Fruit fly (Drosophila melanogaster) whole organism, embryonic: Measurements from ENCODE around the gene Pdzd8.

ENCODE experiments used
- Atf3 ChIP-seq: fragments of 200-800 bp; sonication (Bioruptor generic); optimal IDR thresholded peaks from 3 replicates; lab custom pipeline; 2016; ENCODE audit warnings: missing biosample characterization, missing genetic modification characterization
- CG11247 ChIP-seq: fragments of 200-800 bp; sonication (Bioruptor generic); IDR thresholded peaks from 2 replicates; pipeline ENCODE4 v1.3.6; 2022; ENCODE audit warnings: missing biosample characterization, missing genetic modification characterization
- CG11504 ChIP-seq: fragments of 200-800 bp; sonication (Bioruptor generic); optimal IDR thresholded peaks from 3 replicates; lab custom pipeline; 2019; ENCODE audit warnings: missing biosample characterization, mild to moderate bottlenecking, missing genetic modification characterization, moderate library complexity
- CG13296 ChIP-seq: fragments of 200-800 bp; sonication (Bioruptor generic); optimal IDR thresholded peaks from 3 replicates; lab custom pipeline; 2018; ENCODE audit warnings: missing biosample characterization, mild to moderate bottlenecking, missing genetic modification characterization
- CG17186 ChIP-seq: fragments of 200-800 bp; sonication (Bioruptor generic); optimal IDR thresholded peaks from 3 replicates; lab custom pipeline; 2017; ENCODE audit warnings: missing biosample characterization, missing genetic modification reagents, missing genetic modification characterization
- CG17912 ChIP-seq: fragments of 200-800 bp; sonication (Bioruptor generic); optimal IDR thresholded peaks from 2 replicates; lab custom pipeline; 2018; ENCODE audit warnings: missing biosample characterization, mild to moderate bottlenecking, missing genetic modification characterization
- CG18599 ChIP-seq: fragments of 200-800 bp; sonication (Bioruptor generic); optimal IDR thresholded peaks from 3 replicates; lab custom pipeline; 2017; ENCODE audit warnings: missing biosample characterization, missing genetic modification characterization, mild to moderate bottlenecking, moderate library complexity, missing genetic modification reagents
- CG18764 ChIP-seq: fragments of 200-800 bp; sonication (Bioruptor generic); optimal IDR thresholded peaks from 3 replicates; lab custom pipeline; 2016; ENCODE audit warnings: missing biosample characterization, missing genetic modification characterization
- CG2678 ChIP-seq: fragments of 200-800 bp; sonication (Bioruptor generic); optimal IDR thresholded peaks from 3 replicates; lab custom pipeline; 2019; ENCODE audit warnings: missing biosample characterization, mild to moderate bottlenecking, missing genetic modification characterization, moderate library complexity
- CG32532 ChIP-seq: fragments of 200-800 bp; sonication (Bioruptor generic); IDR thresholded peaks from 2 replicates; pipeline ENCODE4 v1.3.6; 2022; ENCODE audit warnings: missing biosample characterization, missing genetic modification characterization
- CG34376 ChIP-seq: fragments of 200-800 bp; sonication (Bioruptor generic); optimal IDR thresholded peaks from 2 replicates; lab custom pipeline; 2018; ENCODE audit warnings: missing biosample characterization, mild to moderate bottlenecking, missing genetic modification characterization
- CG43689 ChIP-seq: fragments of 200-800 bp; sonication (Bioruptor generic); IDR thresholded peaks from 2 replicates; pipeline ENCODE4 v1.3.6; 2022; ENCODE audit warnings: missing biosample characterization, missing genetic modification characterization
- CG5245 ChIP-seq: fragments of 200-800 bp; sonication (Bioruptor generic); optimal IDR thresholded peaks from 3 replicates; lab custom pipeline; 2016; ENCODE audit warnings: missing biosample characterization, missing genetic modification characterization
- CG6765 ChIP-seq: fragments of 200-800 bp; sonication (Bioruptor generic); optimal IDR thresholded peaks from 3 replicates; lab custom pipeline; 2017; ENCODE audit warnings: missing biosample characterization, mild to moderate bottlenecking, missing genetic modification characterization
- CG7745 ChIP-seq: fragments of 200-800 bp; sonication (Bioruptor generic); optimal IDR thresholded peaks from 2 replicates; lab custom pipeline; 2018; ENCODE audit warnings: missing biosample characterization, mild to moderate bottlenecking, missing genetic modification characterization, moderate library complexity
- CG8944 ChIP-seq: fragments of 200-800 bp; sonication (Bioruptor generic); optimal IDR thresholded peaks from 3 replicates; lab custom pipeline; 2016; ENCODE audit warnings: missing biosample characterization, missing genetic modification characterization
- CG9437 ChIP-seq: fragments of 200-800 bp; sonication (Bioruptor generic); optimal IDR thresholded peaks from 2 replicates; lab custom pipeline; 2018; ENCODE audit warnings: missing biosample characterization, mild to moderate bottlenecking, missing genetic modification characterization
- CG9817 ChIP-seq: fragments of 200-800 bp; sonication (Bioruptor generic); optimal IDR thresholded peaks from 2 replicates; lab custom pipeline; 2018; ENCODE audit warnings: missing biosample characterization, mild to moderate bottlenecking, missing genetic modification characterization, moderate library complexity
- Fer1 ChIP-seq: fragments of 200-800 bp; sonication (Bioruptor generic); optimal IDR thresholded peaks from 2 replicates; lab custom pipeline; 2017; ENCODE audit warnings: missing biosample characterization, mild to moderate bottlenecking, missing genetic modification characterization
- HLH3B ChIP-seq: fragments of 200-800 bp; sonication (Bioruptor generic); IDR thresholded peaks from 2 replicates; pipeline ENCODE4 v1.3.6; 2022; ENCODE audit warnings: missing biosample characterization, missing genetic modification characterization
- Hmr ChIP-seq: fragments of 200-800 bp; sonication (Bioruptor generic); optimal IDR thresholded peaks from 3 replicates; lab custom pipeline; 2017; ENCODE audit warnings: mild to moderate bottlenecking, missing biosample characterization, missing genetic modification reagents, missing genetic modification characterization
- Hr78 ChIP-seq, 2 experiments: fragments of 200-800 bp in 1 of 2; fragments of >200 bp in 1 of 2; sonication (Bioruptor generic) in 1 of 2; optimal IDR thresholded peaks; 2 replicates each; lab custom pipeline; 2017 to 2019; ENCODE audit warnings: missing biosample characterization in 2 of 2, missing genetic modification characterization in 2 of 2, mild to moderate bottlenecking in 1 of 2, moderate library complexity in 1 of 2
- Meics ChIP-seq: fragments of 200-800 bp; sonication (Bioruptor generic); optimal IDR thresholded peaks from 2 replicates; lab custom pipeline; 2017; ENCODE audit warnings: missing biosample characterization, mild to moderate bottlenecking, missing genetic modification characterization
- Myb ChIP-seq: fragments of 200-800 bp; sonication (Bioruptor generic); optimal IDR thresholded peaks from 2 replicates; lab custom pipeline; 2016; ENCODE audit warnings: missing biosample characterization, missing genetic modification characterization
- NK7.1 ChIP-seq: fragments of 200-800 bp; sonication (Bioruptor generic); optimal IDR thresholded peaks from 3 replicates; lab custom pipeline; 2016; ENCODE audit warnings: missing biosample characterization, missing genetic modification characterization
- Neu2 ChIP-seq: fragments of 200-800 bp; sonication (Bioruptor generic); optimal IDR thresholded peaks from 3 replicates; lab custom pipeline; 2016; ENCODE audit warnings: missing biosample characterization, missing genetic modification characterization, borderline replicate concordance
- Taf1 ChIP-seq: fragments of 200-800 bp; sonication (Bioruptor generic); IDR thresholded peaks from 2 replicates; pipeline ENCODE4 v1.3.6; 2022; ENCODE audit warnings: missing biosample characterization, missing genetic modification characterization
- ap ChIP-seq: fragments of 200-800 bp; sonication (Bioruptor generic); IDR thresholded peaks from 2 replicates; pipeline ENCODE4 v1.3.6; 2022; ENCODE audit warnings: missing biosample characterization, missing genetic modification characterization
- ase ChIP-seq: fragments of 200-800 bp; sonication (Bioruptor generic); IDR thresholded peaks from 3 replicates; pipeline ENCODE4 v1.3.6; 2022; ENCODE audit warnings: missing biosample characterization, missing genetic modification characterization
- ash1 ChIP-seq: fragments of 200-800 bp; sonication (Bioruptor generic); optimal IDR thresholded peaks from 2 replicates; lab custom pipeline; 2018; ENCODE audit warnings: missing biosample characterization, mild to moderate bottlenecking, missing genetic modification characterization
- bigmax ChIP-seq: fragments of 200-800 bp; sonication (Bioruptor generic); optimal IDR thresholded peaks from 2 replicates; lab custom pipeline; 2018; ENCODE audit warnings: missing biosample characterization, mild to moderate bottlenecking, missing genetic modification characterization
- bsh ChIP-seq, 2 experiments: fragments of 200-800 bp; sonication (Bioruptor generic); optimal IDR thresholded peaks; 2 replicates each; lab custom pipeline; 2017 to 2018; ENCODE audit warnings: mild to moderate bottlenecking in 2 of 2, missing biosample characterization in 2 of 2, missing genetic modification characterization in 2 of 2, moderate library complexity in 1 of 2
- dan ChIP-seq: fragments of 200-800 bp; sonication (Bioruptor generic); IDR thresholded peaks from 2 replicates; pipeline ENCODE4 v1.3.6; 2022; ENCODE audit warnings: missing biosample characterization, missing genetic modification characterization
- dmrt99B ChIP-seq: fragments of 200-800 bp; sonication (Bioruptor generic); optimal IDR thresholded peaks from 2 replicates; lab custom pipeline; 2018; ENCODE audit warnings: missing biosample characterization, mild to moderate bottlenecking, missing genetic modification characterization, moderate library complexity
- fd64A ChIP-seq: fragments of 200-800 bp; sonication (Bioruptor generic); optimal IDR thresholded peaks from 3 replicates; lab custom pipeline; 2018; ENCODE audit warnings: missing biosample characterization, mild to moderate bottlenecking, missing genetic modification characterization
- gsb-n ChIP-seq: fragments of 200-800 bp; sonication (Bioruptor generic); optimal IDR thresholded peaks from 3 replicates; lab custom pipeline; 2018; ENCODE audit warnings: missing biosample characterization, mild to moderate bottlenecking, missing genetic modification characterization
- her ChIP-seq: fragments of 200-800 bp; sonication (Bioruptor generic); optimal IDR thresholded peaks from 2 replicates; lab custom pipeline; 2016; ENCODE audit warnings: missing biosample characterization, missing genetic modification characterization
- ind ChIP-seq: fragments of 200-800 bp; sonication (Bioruptor generic); optimal IDR thresholded peaks from 3 replicates; lab custom pipeline; 2016; ENCODE audit warnings: missing biosample characterization, missing genetic modification characterization
- jigr1 ChIP-seq: fragments of 200-800 bp; sonication (Bioruptor generic); IDR thresholded peaks from 3 replicates; pipeline ENCODE4 v1.3.6; 2022; ENCODE audit warnings: missing biosample characterization, missing genetic modification characterization
- jing ChIP-seq: fragments of 200-800 bp; sonication (Bioruptor generic); optimal IDR thresholded peaks from 2 replicates; lab custom pipeline; 2018; ENCODE audit warnings: missing biosample characterization, mild to moderate bottlenecking, missing genetic modification characterization
- lbe ChIP-seq: fragments of 200-800 bp; sonication (Bioruptor generic); optimal IDR thresholded peaks from 2 replicates; lab custom pipeline; 2016; ENCODE audit warnings: missing biosample characterization, mild to moderate bottlenecking, missing genetic modification characterization
- mam ChIP-seq: fragments of 200-800 bp; sonication (Bioruptor generic); optimal IDR thresholded peaks from 3 replicates; lab custom pipeline; 2016; ENCODE audit warnings: missing biosample characterization, missing genetic modification characterization
- mirr ChIP-seq: fragments of 200-800 bp; sonication (Bioruptor generic); optimal IDR thresholded peaks from 3 replicates; lab custom pipeline; 2018; ENCODE audit warnings: missing biosample characterization, mild to moderate bottlenecking, missing genetic modification characterization
- pita ChIP-seq: fragments of 200-800 bp; sonication (Bioruptor generic); optimal IDR thresholded peaks from 2 replicates; lab custom pipeline; 2017; ENCODE audit warnings: missing biosample characterization, mild to moderate bottlenecking, missing genetic modification characterization
- sim ChIP-seq: fragments of 200-800 bp; sonication (Bioruptor generic); IDR thresholded peaks from 2 replicates; pipeline ENCODE4 v1.3.6; 2022; ENCODE audit warnings: missing biosample characterization, missing genetic modification characterization
- sisA ChIP-seq: fragments of 200-800 bp; sonication (Bioruptor generic); IDR thresholded peaks from 2 replicates; pipeline ENCODE4 v1.3.6; 2022; ENCODE audit warnings: missing biosample characterization, missing genetic modification characterization
- sob ChIP-seq: fragments of 200-800 bp; sonication (Bioruptor generic); IDR thresholded peaks from 2 replicates; pipeline ENCODE4 v1.3.6; 2022; ENCODE audit warnings: missing biosample characterization, missing genetic modification characterization
- trem ChIP-seq: fragments of 200-800 bp; optimal IDR thresholded peaks from 3 replicates; lab custom pipeline; 2019; ENCODE audit warnings: missing biosample characterization, mild to moderate bottlenecking, missing genetic modification characterization, moderate library complexity
- twi ChIP-seq: fragments of 200-800 bp; optimal IDR thresholded peaks from 2 replicates; lab custom pipeline; 2019; ENCODE audit warnings: missing biosample characterization, mild to moderate bottlenecking, missing genetic modification characterization, moderate library complexity
- vnd ChIP-seq: fragments of 200-800 bp; sonication (Bioruptor generic); IDR thresholded peaks from 3 replicates; pipeline ENCODE4 v1.3.6; 2022; ENCODE audit warnings: missing biosample characterization, missing genetic modification characterization; ENCODE audit not compliant: partially characterized antibody

Pdzd8 gene

dm6 chrX:11920959-11921358 is 9.7 kb downstream of the Pdzd8 start (continued):
- TF ChIP-seq Taf1 (GFP tag; lab: Robert Waterston, UW) (peak; percentile 77), dmrt99B (tag; lab: Kevin White, UChicago) (peak; percentile 95), sob (GFP tag; lab: Robert Waterston, UW) (peak; percentile 90), Meics (GFP tag; lab: Kevin White, UChicago) (peak; percentile 88), twi (tag; lab: Kevin White, UChicago) (peak; percentile 82), bsh (GFP tag; optimal IDR thresholded peaks at IDR 0.05; lab: Kevin White, UChicago) (peak; percentile 76 to 93), bigmax (GFP tag; lab: Kevin White, UChicago) (no peak), Hr78 (GFP tag; optimal IDR thresholded peaks at IDR 0.05; lab: Kevin White, UChicago) (peak in 1 of 2 experiments; percentile 79), sim (GFP tag; lab: Robert Waterston, UW) (peak; percentile 61; the same call in 1 of the 2 replicates), CG9437 (GFP tag; lab: Kevin White, UChicago) (peak; percentile 85), CG9817 (peak; percentile 87), Neu2 (GFP tag; lab: Kevin White, UChicago) (no peak), jigr1 (GFP tag; lab: Robert Waterston, UW) (peak; percentile 77; the same call in 1 of the 3 replicates), CG2678 (tag; lab: Kevin White, UChicago) (peak; percentile 97), trem (tag; lab: Kevin White, UChicago) (peak; percentile 79), her (GFP tag; lab: Kevin White, UChicago) (peak; percentile 39), dan (GFP tag; lab: Robert Waterston, UW) (0 out of 2 replicates have a peak, but pooled peaks have one; percentile 27), HLH3B (GFP tag; lab: Robert Waterston, UW) (peak; percentile 87), CG18599 (GFP tag; lab: Kevin White, UChicago) (peak; percentile 87), CG17912 (GFP tag; lab: Kevin White, UChicago) (peak; percentile 24), jing (GFP tag; lab: Kevin White, UChicago) (peak; percentile 75), NK7.1 (GFP tag; lab: Kevin White, UChicago) (peak; percentile 60), gsb-n (peak; percentile 84), CG11504 (peak; percentile 94), Fer1 (peak; percentile 92), pita (GFP tag; lab: Kevin White, UChicago) (no peak), CG7745 (no peak), vnd (GFP tag; lab: Robert Waterston, UW) (no peak), ash1 (GFP tag; lab: Kevin White, UChicago) (no peak), CG8944 (GFP tag; lab: Kevin White, UChicago) (peak; percentile 58), sisA (GFP tag; lab: Robert Waterston, UW) (peak; percentile 81), mam (GFP tag; lab: Kevin White, UChicago) (peak; percentile 79), CG6765 (peak; percentile 79), Atf3 (GFP tag; lab: Kevin White, UChicago) (peak; percentile 43), CG43689 (GFP tag; lab: Robert Waterston, UW) (0 out of 2 replicates have a peak, but pooled peaks have one; percentile 40), CG18764 (GFP tag; lab: Kevin White, UChicago) (peak; percentile 74), CG17186 (GFP tag; lab: Kevin White, UChicago) (peak; percentile 28), lbe (GFP tag; lab: Kevin White, UChicago) (peak; percentile 66), CG32532 (GFP tag; lab: Robert Waterston, UW) (peak; percentile 92), CG34376 (peak; percentile 82), fd64A (peak; percentile 71), ind (GFP tag; lab: Kevin White, UChicago) (peak; percentile 82), Myb (GFP tag; lab: Kevin White, UChicago) (peak; percentile 32), CG11247 (GFP tag; lab: Robert Waterston, UW) (peak; percentile 80), CG13296 (peak; percentile 88), mirr (GFP tag; lab: Kevin White, UChicago) (peak; percentile 52), ap (GFP tag; lab: Robert Waterston, UW) (peak; percentile 77), ase (GFP tag; lab: Robert Waterston, UW) (peak; percentile 74), CG5245 (GFP tag; lab: Kevin White, UChicago) (peak; percentile 64), Hmr (GFP tag; lab: Kevin White, UChicago) (peak; percentile 87)
